Worm (Caenorhabditis elegans) whole organism, late embryonic: ENCODE results near the gene srg-67.

Source experiments
- C38D4.7 ChIP-seq: fragments of 200-800 bp; sonication (Bioruptor generic); optimal IDR thresholded peaks from 2 replicates; lab custom pipeline; 2018; ENCODE audit warnings: mild to moderate bottlenecking, missing genetic modification characterization, moderate library complexity, missing compliant biosample characterization
- F13H6.1 ChIP-seq: sonication (generic microtip); optimal IDR thresholded peaks from 2 replicates; lab custom pipeline; 2016; ENCODE audit warnings: missing genetic modification characterization, missing compliant biosample characterization
- K02D7.2 ChIP-seq: sonication (generic microtip); optimal IDR thresholded peaks from 2 replicates; lab custom pipeline; 2017; ENCODE audit warnings: mild to moderate bottlenecking, missing genetic modification characterization, missing compliant biosample characterization
- T23F11.4 ChIP-seq: fragments of 200-800 bp; sonication (Bioruptor generic); optimal IDR thresholded peaks from 2 replicates; lab custom pipeline; 2018; ENCODE audit warnings: mild to moderate bottlenecking, missing genetic modification characterization, missing compliant biosample characterization
- ahr-1 ChIP-seq: sonication (generic microtip); optimal IDR thresholded peaks from 2 replicates; lab custom pipeline; 2016; ENCODE audit warnings: missing genetic modification characterization, missing compliant biosample characterization
- ceh-14 ChIP-seq: sonication (generic microtip); optimal IDR thresholded peaks from 2 replicates; lab custom pipeline; 2016; ENCODE audit warnings: missing genotype, missing genetic modification characterization, missing compliant biosample characterization
- ceh-18 ChIP-seq: sonication (generic microtip); optimal IDR thresholded peaks from 2 replicates; lab custom pipeline; 2016; ENCODE audit warnings: missing genetic modification characterization, missing compliant biosample characterization
- ceh-19 ChIP-seq: fragments of 200-800 bp; sonication (Bioruptor generic); optimal IDR thresholded peaks from 2 replicates; lab custom pipeline; 2018; ENCODE audit warnings: mild to moderate bottlenecking, missing genetic modification characterization, missing compliant biosample characterization
- ceh-22 ChIP-seq: sonication (generic microtip); optimal IDR thresholded peaks from 2 replicates; lab custom pipeline; 2017; ENCODE audit warnings: missing biosample characterization, missing genetic modification characterization
- ceh-30 ChIP-seq: fragments of 150-350 bp; optimal IDR thresholded peaks from 2 replicates; lab custom pipeline; 2014; ENCODE audit warnings: missing biosample characterization, missing genetic modification characterization
- ceh-31 ChIP-seq: sonication (generic microtip); optimal IDR thresholded peaks from 2 replicates; lab custom pipeline; 2016; ENCODE audit warnings: missing genetic modification characterization, missing compliant biosample characterization
- ceh-34 ChIP-seq: sonication (generic microtip); optimal IDR thresholded peaks from 2 replicates; lab custom pipeline; 2016; ENCODE audit warnings: mild to moderate bottlenecking, missing genetic modification characterization, missing compliant biosample characterization
- ceh-48 ChIP-seq: sonication (generic microtip); optimal IDR thresholded peaks from 2 replicates; lab custom pipeline; 2016; ENCODE audit warnings: missing genetic modification characterization, inconsistent platforms, missing compliant biosample characterization
- ceh-9 ChIP-seq: sonication (generic microtip); optimal IDR thresholded peaks from 2 replicates; lab custom pipeline; 2016; ENCODE audit warnings: mild to moderate bottlenecking, missing genetic modification characterization, inconsistent platforms, missing compliant biosample characterization
- che-1 ChIP-seq: sonication (generic microtip); optimal IDR thresholded peaks from 2 replicates; lab custom pipeline; 2016; ENCODE audit warnings: mild to moderate bottlenecking, missing genetic modification characterization, missing compliant biosample characterization
- dve-1 ChIP-seq: sonication (generic microtip); optimal IDR thresholded peaks from 2 replicates; lab custom pipeline; 2017; ENCODE audit warnings: antibody characterized with exemption, mild to moderate bottlenecking, missing genetic modification characterization, missing compliant biosample characterization
- eyg-1 ChIP-seq: sonication (generic microtip); optimal IDR thresholded peaks from 2 replicates; lab custom pipeline; 2016; ENCODE audit warnings: missing genotype, missing genetic modification characterization, missing compliant biosample characterization
- fkh-10 ChIP-seq: fragments of 150-350 bp; optimal IDR thresholded peaks from 2 replicates; lab custom pipeline; 2014; ENCODE audit warnings: missing biosample characterization, missing genetic modification reagents, missing genetic modification characterization
- fkh-6 ChIP-seq: sonication (generic microtip); optimal IDR thresholded peaks from 2 replicates; lab custom pipeline; 2016; ENCODE audit warnings: missing genetic modification characterization, missing compliant biosample characterization
- lin-11 ChIP-seq: fragments of 200-800 bp; sonication (Bioruptor generic); optimal IDR thresholded peaks from 2 replicates; lab custom pipeline; 2018; ENCODE audit warnings: mild to moderate bottlenecking, missing genetic modification characterization, missing compliant biosample characterization
- npax-4 ChIP-seq: sonication (generic microtip); optimal IDR thresholded peaks from 2 replicates; lab custom pipeline; 2016; ENCODE audit warnings: missing genetic modification characterization, missing compliant biosample characterization
- odd-2 ChIP-seq: sonication (generic microtip); optimal IDR thresholded peaks from 2 replicates; lab custom pipeline; 2017; ENCODE audit warnings: antibody characterized with exemption, mild to moderate bottlenecking, missing genetic modification characterization, missing compliant biosample characterization
- pag-3 ChIP-seq: sonication (generic microtip); optimal IDR thresholded peaks from 2 replicates; lab custom pipeline; 2016; ENCODE audit warnings: missing compliant biosample characterization, missing genetic modification characterization, borderline replicate concordance
- pax-1 ChIP-seq: fragments of 150-350 bp; optimal IDR thresholded peaks from 2 replicates; lab custom pipeline; 2014; ENCODE audit warnings: missing biosample characterization, missing genetic modification characterization
- pha-4 ChIP-seq: fragments of 150-350 bp; optimal IDR thresholded peaks from 2 replicates; lab custom pipeline; 2018; ENCODE audit warnings: missing biosample characterization, missing genetic modification reagents, missing genetic modification characterization
- rnt-1 ChIP-seq: sonication (generic microtip); optimal IDR thresholded peaks from 2 replicates; lab custom pipeline; 2016; ENCODE audit warnings: missing genetic modification characterization, missing compliant biosample characterization
- sdc-2 ChIP-seq: sonication (generic microtip); optimal IDR thresholded peaks from 2 replicates; lab custom pipeline; 2016; ENCODE audit warnings: missing genotype, missing genetic modification characterization, missing compliant biosample characterization
- sox-2 ChIP-seq: fragments of 200-800 bp; sonication (Bioruptor generic); IDR thresholded peaks from 2 replicates; pipeline ENCODE4 v1.3.6; 2022; ENCODE audit warnings: missing genetic modification reagents, missing genetic modification characterization, missing compliant biosample characterization
- unc-3 ChIP-seq, 2 experiments: fragments of 200-800 bp in 1 of 2; sonication (Bioruptor generic) in 1 of 2; sonication (generic microtip) in 1 of 2; conservative IDR thresholded peaks in 1 of 2; optimal IDR thresholded peaks in 1 of 2; 2 replicates each; pipeline versions ENCODE4 v1.3.6 to Lab custom; 2016 to 2022; ENCODE audit warnings: missing compliant biosample characterization in 2 of 2, missing genetic modification characterization in 2 of 2, missing genetic modification reagents in 1 of 2
- unc-42 ChIP-seq: sonication (generic microtip); optimal IDR thresholded peaks from 2 replicates; lab custom pipeline; 2016; ENCODE audit warnings: missing genotype, missing genetic modification characterization, missing compliant biosample characterization
- unc-55 ChIP-seq: sonication (generic microtip); optimal IDR thresholded peaks from 2 replicates; lab custom pipeline; 2017; ENCODE audit warnings: missing biosample characterization, missing genetic modification reagents, missing genetic modification characterization
- unc-86 ChIP-seq: sonication (generic microtip); optimal IDR thresholded peaks from 2 replicates; lab custom pipeline; 2016; ENCODE audit warnings: missing genetic modification characterization, missing compliant biosample characterization

The srg-67 gene

DNA sequence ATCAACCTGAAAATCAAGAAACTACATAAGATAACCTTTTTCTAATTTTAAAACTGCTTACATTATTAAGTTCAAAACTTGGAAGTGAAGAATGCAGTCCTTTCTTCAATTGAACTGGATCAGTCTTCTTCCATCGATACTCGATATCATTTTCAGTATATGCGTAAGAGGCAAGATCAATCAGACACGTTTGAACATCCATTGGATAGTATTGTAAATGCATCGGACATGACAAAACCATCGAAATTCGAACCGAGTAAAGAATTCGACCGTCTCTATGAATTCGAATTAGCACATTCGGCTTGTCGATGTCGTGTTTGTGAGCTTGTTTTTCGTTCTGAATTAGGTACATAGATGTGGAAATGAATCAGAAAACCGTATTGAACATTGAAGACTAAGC is 12.1 kb downstream of the srg-67 start:
- TF ChIP-seq ceh-48 (tag; lab: Kevin White, UChicago) (no peak), ceh-34 (tag; lab: Kevin White, UChicago) (no peak), fkh-10 (GFP tag; lab: Kevin White, UChicago) (no peak), ceh-31 (tag; lab: Kevin White, UChicago) (no peak)

DNA sequence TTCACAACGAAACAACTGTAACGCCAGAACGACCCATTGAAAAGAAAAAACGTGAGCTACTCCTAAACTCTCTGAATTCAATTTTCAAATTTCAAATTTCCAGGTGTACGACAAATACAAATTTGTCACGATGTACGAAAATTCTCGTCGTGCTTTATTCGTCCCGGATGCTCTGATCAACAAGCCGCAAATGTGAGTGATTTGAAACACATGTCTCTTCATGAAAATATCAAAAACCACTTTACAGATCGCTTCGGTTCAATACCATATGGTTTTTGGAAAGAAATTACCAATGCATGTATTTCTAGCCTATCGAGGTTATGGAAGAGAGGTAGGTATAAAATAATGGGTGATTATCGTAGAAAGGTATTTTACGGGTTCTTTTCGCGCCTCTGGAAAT is 15.7 kb downstream of the srg-67 start:
- TF ChIP-seq ceh-9 (tag; lab: Kevin White, UChicago) (no peak), che-1 (tag; lab: Kevin White, UChicago) (no peak), lin-11 (no peak), pha-4 (tag; lab: Kevin White, UChicago) (no peak), sdc-2 (tag; lab: Kevin White, UChicago) (no peak), unc-55 (GFP tag; lab: Kevin White, UChicago) (no peak), pag-3 (tag; lab: Kevin White, UChicago) (no peak), eyg-1 (tag; lab: Kevin White, UChicago) (no peak), ceh-14 (tag; lab: Kevin White, UChicago) (no peak), odd-2 (tag; lab: Kevin White, UChicago) (no peak), ceh-22 (no peak), ahr-1 (tag; lab: Kevin White, UChicago) (no peak), unc-3 (GFP tag; conservative IDR thresholded peaks at IDR 0.05; lab: Robert Waterston, UW) (no peak), unc-3 (tag; optimal IDR thresholded peaks at IDR 0.05; lab: Kevin White, UChicago) (no peak), ceh-48 (tag; lab: Kevin White, UChicago) (no peak), ceh-19 (no peak)

DNA sequence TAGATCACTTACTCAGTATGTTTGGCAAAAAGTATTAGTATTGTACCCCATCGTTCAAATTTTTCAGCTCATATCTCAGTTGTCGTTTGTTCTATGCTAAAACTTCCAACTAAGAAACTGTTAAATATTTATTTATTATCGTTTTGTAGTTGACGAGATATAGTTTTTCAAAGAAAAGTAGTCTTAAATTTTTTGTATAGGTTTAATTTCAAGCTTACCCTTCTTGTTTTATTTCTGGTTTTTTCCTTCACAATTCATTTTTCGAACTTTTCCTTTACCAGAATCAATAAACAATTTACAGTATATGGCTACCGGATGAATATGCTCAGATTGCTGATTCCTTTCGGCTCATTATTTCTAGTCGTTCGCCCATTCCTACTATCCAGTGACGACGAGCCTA is 17.0 kb downstream of the srg-67 start, which contains the start of gene F08F3.1:
Gene F08F3.1, plus strand, starts transcription at position 301 of the 400 bp plus-strand sequence.
- no peak for TF ChIP-seq fkh-6
- TF ChIP-seq sox-2 (GFP tag; lab: Robert Waterston, UW), result no peak
- no peak for TF ChIP-seq pax-1
- no peak for TF ChIP-seq ceh-34 (tag; lab: Kevin White, UChicago)
- no peak for TF ChIP-seq T23F11.4 (GFP tag; lab: Kevin White, UChicago)
- TF ChIP-seq npax-4 (tag; lab: Kevin White, UChicago), result no peak
- no peak for TF ChIP-seq che-1 (tag; lab: Kevin White, UChicago)
- TF ChIP-seq rnt-1, result no peak
- no peak for TF ChIP-seq ceh-30 (tag; lab: Kevin White, UChicago)
- TF ChIP-seq, all 69 proteins: peak for 0

DNA sequence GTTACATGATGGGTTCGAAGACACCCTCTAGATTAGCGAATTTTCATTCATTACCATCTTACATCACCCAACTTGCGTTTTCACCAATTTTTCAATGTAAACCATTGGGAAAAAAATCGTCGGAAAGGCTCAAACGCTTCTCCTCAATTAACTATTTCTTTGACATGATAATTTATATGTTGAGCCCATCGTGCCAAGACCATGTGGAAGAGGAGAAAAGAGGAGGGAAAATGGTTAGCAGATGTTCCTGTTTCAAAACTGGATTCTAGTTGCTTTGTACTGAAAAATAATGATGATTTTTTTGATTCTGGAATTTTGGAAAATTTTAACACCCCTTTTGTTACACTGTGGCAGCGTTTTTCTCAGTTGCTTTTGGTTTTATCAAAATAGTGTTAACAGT is 18.8 kb downstream of the srg-67 start:
- TF ChIP-seq ceh-30 (tag; lab: Kevin White, UChicago) (no peak), unc-42 (tag; lab: Kevin White, UChicago) (no peak), lin-11 (no peak), C38D4.7 (GFP tag; lab: Kevin White, UChicago) (no peak), npax-4 (tag; lab: Kevin White, UChicago) (no peak), F13H6.1 (tag; lab: Kevin White, UChicago) (no peak), K02D7.2 (tag; lab: Kevin White, UChicago) (no peak), dve-1 (no peak), rnt-1 (no peak), ceh-18 (tag; lab: Kevin White, UChicago) (no peak), unc-86 (tag; lab: Kevin White, UChicago) (no peak), pha-4 (tag; lab: Kevin White, UChicago) (no peak)

ce11 chrV:5442366-5442765 is 20.4 kb downstream of the srg-67 start:
- TF ChIP-seq sdc-2 (tag; lab: Kevin White, UChicago) (no peak), npax-4 (tag; lab: Kevin White, UChicago) (no peak)
